Worm (Caenorhabditis elegans) whole organism, L1 larva: ENCODE measurements around the gene F40F8.4.
A peak's percentile ranks its signal among the peaks of the same experiment; 100 is the strongest.
"Not testable (repeated sequence)": the region's sequence is repeated elsewhere in the genome, so short reads cannot be mapped to it uniquely, and the experiment has no call there.

Experiments
- C16A3.4 ChIP-seq: fragments of 150-350 bp; optimal IDR thresholded peaks from 2 replicates; lab custom pipeline; 2014; ENCODE audit warnings: missing biosample characterization, missing genetic modification characterization
- alr-1 ChIP-seq: fragments of 200-800 bp; sonication (Bioruptor generic); optimal IDR thresholded peaks from 2 replicates; lab custom pipeline; 2018; ENCODE audit warnings: borderline replicate concordance, mild to moderate bottlenecking, missing genetic modification characterization, missing compliant biosample characterization
- blmp-1 ChIP-seq: fragments of 150-350 bp; optimal IDR thresholded peaks from 2 replicates; lab custom pipeline; 2014; ENCODE audit warnings: missing biosample characterization, missing genetic modification characterization
- ceh-82 ChIP-seq, 3 experiments: fragments of 150-350 bp in 1 of 3; sonication (generic microtip) in 2 of 3; optimal IDR thresholded peaks; 2 replicates each; lab custom pipeline; 2014 to 2017; ENCODE audit warnings: missing biosample characterization in 3 of 3, missing genetic modification characterization in 3 of 3
- efl-1 ChIP-seq, 4 experiments: fragments of 150-350 bp; optimal IDR thresholded peaks in 3 of 4; peaks in 1 of 4; 1 replicate in 1 of 4; 2 replicates in 3 of 4; lab custom pipeline; 2014; ENCODE audit warnings: missing biosample characterization in 2 of 4, missing genetic modification characterization in 2 of 4, missing genetic modification reagents in 2 of 4
- egl-13 ChIP-seq: sonication (generic microtip); optimal IDR thresholded peaks from 2 replicates; lab custom pipeline; 2016; ENCODE audit warnings: missing genotype, missing genetic modification reagents, missing genetic modification characterization, missing compliant biosample characterization
- elt-3 ChIP-seq, 6 experiments: fragments of 150-350 bp in 1 of 6; sonication (generic microtip); optimal IDR thresholded peaks; 2 replicates each; lab custom pipeline; 2017 to 2018; ENCODE audit warnings: missing biosample characterization in 6 of 6, missing genetic modification characterization in 6 of 6, inconsistent platforms in 1 of 6
- ets-5 ChIP-seq: fragments of 200-800 bp; sonication (Bioruptor generic); IDR thresholded peaks from 2 replicates; pipeline ENCODE4 v1.3.6; 2022; ENCODE audit warnings: missing genetic modification characterization, missing compliant biosample characterization
- fkh-10 ChIP-seq: sonication (generic microtip); optimal IDR thresholded peaks from 2 replicates; lab custom pipeline; 2017; ENCODE audit warnings: missing biosample characterization, missing genetic modification reagents, missing genetic modification characterization
- fos-1 ChIP-seq: fragments of 150-350 bp; optimal IDR thresholded peaks from 2 replicates; lab custom pipeline; 2014; ENCODE audit warnings: missing biosample characterization, missing genetic modification characterization
- grh-1 ChIP-seq: fragments of 200-800 bp; sonication (Bioruptor generic); IDR thresholded peaks from 2 replicates; pipeline ENCODE4 v1.3.6; 2022; ENCODE audit warnings: missing genetic modification reagents, missing genetic modification characterization, missing compliant biosample characterization
- hlh-4 ChIP-seq: sonication (generic microtip); optimal IDR thresholded peaks from 2 replicates; lab custom pipeline; 2016; ENCODE audit warnings: mild to moderate bottlenecking, missing genetic modification characterization, missing compliant biosample characterization
- jun-1 ChIP-seq: fragments of 150-350 bp; optimal IDR thresholded peaks from 2 replicates; lab custom pipeline; 2014; ENCODE audit warnings: missing biosample characterization, missing genetic modification reagents, missing genetic modification characterization
- lin-14 ChIP-seq: fragments of 200-800 bp; sonication (Bioruptor generic); optimal IDR thresholded peaks from 2 replicates; lab custom pipeline; 2018; ENCODE audit warnings: mild to moderate bottlenecking, missing genetic modification characterization, moderate library complexity, missing compliant biosample characterization
- lir-3 ChIP-seq: sonication (generic microtip); optimal IDR thresholded peaks from 2 replicates; lab custom pipeline; 2016; ENCODE audit warnings: mild to moderate bottlenecking, missing genetic modification characterization, moderate library complexity, missing compliant biosample characterization; ENCODE audit not compliant: poor library complexity
- lsy-2 ChIP-seq, 2 experiments: fragments of 150-350 bp; optimal IDR thresholded peaks; 2 replicates each; lab custom pipeline; 2014; ENCODE audit warnings: missing biosample characterization in 2 of 2, missing genetic modification characterization in 2 of 2
- mdl-1 ChIP-seq, 2 experiments: fragments of 150-350 bp; optimal IDR thresholded peaks; 2 replicates each; lab custom pipeline; 2014 to 2017; ENCODE audit warnings: missing biosample characterization in 2 of 2, missing genetic modification characterization in 2 of 2, inconsistent platforms in 1 of 2
- nhr-11 ChIP-seq: fragments of 150-350 bp; optimal IDR thresholded peaks from 2 replicates; lab custom pipeline; 2014; ENCODE audit warnings: missing biosample characterization, missing genetic modification characterization
- nhr-19 ChIP-seq: fragments of 200-800 bp; sonication (Bioruptor generic); conservative IDR thresholded peaks from 2 replicates; pipeline ENCODE4 v1.3.6; 2022; ENCODE audit warnings: missing genetic modification characterization, missing compliant biosample characterization
- nhr-237 ChIP-seq: fragments of 150-350 bp; optimal IDR thresholded peaks from 2 replicates; lab custom pipeline; 2014; ENCODE audit warnings: missing biosample characterization, missing genetic modification characterization
- nhr-71 ChIP-seq: sonication (generic microtip); optimal IDR thresholded peaks from 2 replicates; lab custom pipeline; 2016; ENCODE audit warnings: mild to moderate bottlenecking, missing genetic modification characterization, moderate library complexity, missing compliant biosample characterization
- nhr-76 ChIP-seq: sonication (generic microtip); optimal IDR thresholded peaks from 2 replicates; lab custom pipeline; 2017; ENCODE audit warnings: missing biosample characterization, missing genetic modification characterization
- rnt-1 ChIP-seq: sonication (generic microtip); optimal IDR thresholded peaks from 2 replicates; lab custom pipeline; 2016; ENCODE audit warnings: mild to moderate bottlenecking, missing genetic modification characterization, moderate library complexity, missing compliant biosample characterization
- skn-1 ChIP-seq: fragments of 150-350 bp; optimal IDR thresholded peaks from 2 replicates; lab custom pipeline; 2014; ENCODE audit warnings: missing biosample characterization, missing genetic modification characterization
- snpc-4 ChIP-seq: fragments of 150-350 bp; optimal IDR thresholded peaks from 2 replicates; lab custom pipeline; 2014; ENCODE audit warnings: missing biosample characterization, missing genetic modification characterization
- snu-23 ChIP-seq: sonication (generic microtip); optimal IDR thresholded peaks from 2 replicates; lab custom pipeline; 2016; ENCODE audit warnings: missing genetic modification characterization, missing compliant biosample characterization
- sox-4 ChIP-seq: sonication (generic microtip); optimal IDR thresholded peaks from 2 replicates; lab custom pipeline; 2016; ENCODE audit warnings: missing genetic modification characterization, missing compliant biosample characterization
- sup-37 ChIP-seq: fragments of 200-800 bp; sonication (Bioruptor generic); optimal IDR thresholded peaks from 2 replicates; lab custom pipeline; 2018; ENCODE audit warnings: mild to moderate bottlenecking, missing genetic modification characterization, missing compliant biosample characterization
- tbx-2 ChIP-seq: sonication (generic microtip); optimal IDR thresholded peaks from 2 replicates; lab custom pipeline; 2016; ENCODE audit warnings: missing genetic modification characterization, missing compliant biosample characterization
- unc-86 ChIP-seq: sonication (generic microtip); optimal IDR thresholded peaks from 2 replicates; lab custom pipeline; 2016; ENCODE audit warnings: missing genetic modification characterization, missing compliant biosample characterization
- vab-15 ChIP-seq: sonication (generic microtip); optimal IDR thresholded peaks from 2 replicates; lab custom pipeline; 2017; ENCODE audit warnings: missing genotype, mild to moderate bottlenecking, missing genetic modification characterization, missing compliant biosample characterization
- xbp-1 ChIP-seq: sonication (generic microtip); optimal IDR thresholded peaks from 2 replicates; lab custom pipeline; 2016; ENCODE audit warnings: missing genetic modification characterization, missing compliant biosample characterization
- zag-1 ChIP-seq: fragments of 150-350 bp; optimal IDR thresholded peaks from 2 replicates; lab custom pipeline; 2014; ENCODE audit warnings: missing biosample characterization, missing genetic modification characterization

Gene F40F8.4

DNA sequence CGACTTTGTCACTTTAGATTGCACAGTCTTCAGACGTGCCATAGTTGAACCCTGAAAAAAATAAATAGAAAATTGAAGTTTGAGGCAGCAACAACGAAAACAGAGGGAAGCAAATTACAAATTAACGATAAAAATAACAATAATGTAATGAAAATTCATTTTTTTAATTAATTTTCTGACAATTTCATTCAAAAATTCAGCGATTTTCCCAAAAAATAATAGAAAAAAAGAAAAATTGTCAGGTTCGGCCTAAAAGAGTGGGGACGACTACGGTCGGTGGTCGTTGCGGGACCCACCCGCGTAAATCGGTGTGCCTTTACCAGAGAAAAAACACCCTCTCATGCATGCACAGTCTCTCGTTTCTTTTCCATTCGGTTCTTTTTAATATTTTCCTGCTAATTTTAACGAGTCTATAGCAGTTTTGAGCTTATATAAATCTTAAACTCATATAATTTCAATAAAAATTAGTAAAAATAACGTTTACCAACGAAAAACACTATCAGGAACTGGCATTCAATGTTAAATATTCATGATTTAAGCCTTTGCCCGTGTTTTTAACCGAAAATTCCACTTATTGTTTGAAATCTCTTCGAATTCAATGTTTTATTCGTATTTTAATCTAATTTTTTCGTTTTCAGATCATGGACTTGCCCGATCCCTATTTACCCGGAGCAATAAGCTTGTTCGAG, 13.6 kb downstream of the F40F8.4 start, which contains the start of the genes rps-9 and lsm-1 (continued):
- TF ChIP-seq skn-1 (tag; lab: Kevin White, UChicago) (peak; percentile 86), vab-15 (tag; lab: Kevin White, UChicago) (no peak), tbx-2 (tag; lab: Kevin White, UChicago) (peak; percentile 48), C16A3.4 (tag; lab: Kevin White, UChicago) (peak; percentile 75), fos-1 (tag; lab: Kevin White, UChicago) (peak; percentile 42), unc-86 (tag; lab: Kevin White, UChicago) (peak; percentile 22), mdl-1 (tag; optimal IDR thresholded peaks at IDR 0.05; lab: Kevin White, UChicago) (peak in 1 of 2 experiments; percentile 8), sup-37 (GFP tag; lab: Kevin White, UChicago) (no peak), blmp-1 (tag; lab: Kevin White, UChicago) (peak; percentile 45), ceh-82 (tag; optimal IDR thresholded peaks at IDR 0.05; lab: Kevin White, UChicago) (peak; percentile 43 to 84 (median 63)), elt-3 (tag; optimal IDR thresholded peaks at IDR 0.05; lab: Kevin White, UChicago) (peak in 1 of 6 experiments; percentile 37), nhr-76 (tag; lab: Kevin White, UChicago) (no peak), nhr-11 (no peak), snpc-4 (tag; lab: Kevin White, UChicago) (peak; percentile 38), alr-1 (tag; lab: Kevin White, UChicago) (no peak), snu-23 (GFP tag; lab: Kevin White, UChicago) (peak; percentile 67)

DNA sequence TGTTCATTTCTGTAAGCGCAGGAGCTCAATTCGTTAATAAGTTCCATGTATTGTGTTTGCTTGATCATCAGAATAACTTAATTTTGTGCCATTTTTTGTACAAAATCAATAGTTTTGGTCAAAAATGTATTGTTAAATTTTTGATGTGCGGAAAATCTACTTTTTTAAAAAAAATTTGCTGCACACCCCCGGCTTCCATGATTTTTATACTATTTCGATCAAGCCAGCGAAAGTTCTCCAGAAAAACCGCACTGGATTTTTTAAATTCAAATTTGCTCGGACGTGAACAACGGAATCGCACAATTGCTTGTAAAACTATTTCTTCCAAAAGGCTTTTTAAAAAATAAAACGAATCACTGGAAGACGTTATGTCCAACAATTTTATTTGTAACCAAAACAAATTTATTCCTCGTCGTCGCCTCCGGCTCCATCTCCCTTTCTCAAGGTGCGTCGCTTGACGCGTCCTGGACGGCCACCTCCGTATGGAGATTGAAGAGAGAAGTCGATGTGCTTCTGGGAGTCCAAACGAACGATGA, 14.9 kb downstream of the F40F8.4 start:
- TF ChIP-seq ceh-82 (tag; optimal IDR thresholded peaks at IDR 0.05; lab: Kevin White, UChicago) (no peak), zag-1 (tag; lab: Kevin White, UChicago) (no peak), nhr-237 (tag; lab: Kevin White, UChicago) (no peak), rnt-1 (no peak), sup-37 (GFP tag; lab: Kevin White, UChicago) (no peak), xbp-1 (tag; lab: Kevin White, UChicago) (no peak), lir-3 (no peak), efl-1 (optimal IDR thresholded peaks at IDR 0.05; lab: Kevin White, UChicago) (no peak), efl-1 (GFP tag; optimal IDR thresholded peaks at IDR 0.05 in 1 of 2; lab: Kevin White, UChicago) (peak in 1 of 2 experiments; percentile 25), hlh-4 (tag; lab: Kevin White, UChicago) (no peak), lsy-2 (tag; optimal IDR thresholded peaks at IDR 0.05; lab: Kevin White, UChicago) (peak in 1 of 2 experiments; percentile 49), fos-1 (tag; lab: Kevin White, UChicago) (no peak), egl-13 (tag; lab: Kevin White, UChicago) (no peak), fkh-10 (GFP tag; lab: Kevin White, UChicago) (no peak), nhr-76 (tag; lab: Kevin White, UChicago) (no peak)

DNA sequence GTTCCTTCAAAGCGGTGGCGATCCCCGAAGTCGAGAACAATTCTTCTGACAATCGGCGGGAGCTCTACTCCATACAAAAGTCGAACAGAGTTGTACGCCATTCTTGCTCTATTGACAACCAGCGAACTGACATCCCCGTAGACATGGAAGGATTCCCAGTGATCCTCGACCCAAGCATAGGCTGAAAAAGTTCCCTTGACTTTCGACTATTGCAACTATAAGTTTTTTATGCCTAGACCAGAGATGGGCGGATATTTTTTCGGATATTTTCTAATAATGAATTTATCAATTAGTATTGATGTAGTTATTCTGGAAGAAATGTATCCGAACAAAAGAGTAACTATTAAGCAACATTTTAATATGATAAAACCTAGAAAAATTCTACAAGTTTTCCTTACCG, 18.2 kb downstream of the F40F8.4 start, which contains the start of gene W10C6.2:
W10C6.2 (minus strand) TSS at position 101 of the 400 bp plus-strand sequence.
- TF ChIP-seq sox-4, lir-3, jun-1: not testable (repeated sequence)

DNA sequence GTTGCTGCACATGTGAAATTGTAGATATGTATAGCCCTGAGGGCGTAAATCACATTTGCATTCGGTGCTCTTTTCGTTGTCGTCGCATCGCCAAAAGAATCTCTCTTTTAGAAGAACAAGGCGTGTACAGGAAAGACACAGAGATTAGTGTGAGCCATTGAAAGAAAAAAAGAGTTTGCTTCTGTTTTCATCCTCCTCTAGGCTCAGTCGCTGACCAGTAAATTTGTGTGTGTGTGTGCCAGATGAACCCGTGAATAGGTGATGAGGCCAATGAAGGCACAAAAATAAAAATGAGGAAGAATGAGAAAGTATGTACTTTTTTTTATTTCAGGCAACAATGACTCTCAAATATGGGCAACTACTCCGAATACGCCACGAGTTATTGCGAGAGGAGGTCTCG, 27.6 kb downstream of the F40F8.4 start, which contains the start of gene mat-2:
mat-2 (plus strand) TSS at position 301 of the 400 bp plus-strand sequence.
- TF ChIP-seq ceh-82 (tag; optimal IDR thresholded peaks at IDR 0.05; lab: Kevin White, UChicago) (no peak), efl-1 (optimal IDR thresholded peaks at IDR 0.05; lab: Kevin White, UChicago) (no peak), efl-1 (GFP tag; optimal IDR thresholded peaks at IDR 0.05 in 1 of 2; lab: Kevin White, UChicago) (peak in 1 of 2 experiments; percentile 68), ets-5 (no peak)

DNA sequence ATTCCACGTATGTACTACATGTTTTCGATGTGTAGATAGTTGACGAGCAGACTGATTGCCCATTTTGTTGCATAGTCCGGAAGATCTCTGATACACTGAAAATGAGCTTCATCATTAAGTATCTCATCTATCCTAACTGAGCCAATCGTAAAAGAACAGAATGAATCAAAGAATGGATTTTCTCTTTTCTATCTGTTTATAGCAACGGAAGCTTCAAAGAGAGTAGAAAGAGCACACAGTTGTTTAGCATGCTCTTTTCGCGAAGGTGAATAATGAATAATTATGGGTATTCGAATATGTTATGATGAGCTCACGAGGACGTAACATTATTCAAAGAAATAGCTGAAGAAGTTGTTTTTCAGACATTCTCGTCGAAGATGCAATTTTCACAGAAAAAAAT, 28.9 kb downstream of the F40F8.4 start, which contains the start of gene glb-4:
glb-4 (minus strand) TSS at position 101 of the 400 bp plus-strand sequence.
- TF ChIP-seq nhr-71 (tag; lab: Kevin White, UChicago) (peak; percentile 18), fkh-10 (GFP tag; lab: Kevin White, UChicago) (peak; percentile 7), nhr-19 (GFP tag; lab: Robert Waterston, UW) (no peak), efl-1 (optimal IDR thresholded peaks at IDR 0.05; lab: Kevin White, UChicago) (no peak), efl-1 (GFP tag; optimal IDR thresholded peaks at IDR 0.05 in 1 of 2; lab: Kevin White, UChicago) (no peak), grh-1 (no peak), lin-14 (GFP tag; lab: Kevin White, UChicago) (peak; percentile 57), unc-86 (tag; lab: Kevin White, UChicago) (peak; percentile 21)
